Fruit fly (Drosophila melanogaster): ENCODE data around the gene Rev1.

The Rev1 gene

dm6 chr3L:627819-628601, 26.2 kb upstream of the Rev1 start (continued):
- peak; percentile 50; the same call in 1 of the 2 replicates for TF ChIP-seq klu (GFP tag; IDR thresholded peaks at IDR 0.05)
- TF ChIP-seq CG34422 (GFP tag; IDR thresholded peaks at IDR 0.05), result peak; percentile 57; the same call in 2 of the 3 replicates
- TF ChIP-seq CG9797 (GFP tag; optimal IDR thresholded peaks at IDR 0.05), result peak; percentile 56
- peak; percentile 86 for TF ChIP-seq row (GFP tag; IDR thresholded peaks at IDR 0.05)
- TF ChIP-seq nerfin-2 (GFP tag; IDR thresholded peaks at IDR 0.05; ENCODE audit: partially characterized antibody), result no peak
- TF ChIP-seq exex (tag; optimal IDR thresholded peaks at IDR 0.05), result peak; percentile 86
- no peak for TF ChIP-seq CG1529 (GFP tag; optimal IDR thresholded peaks at IDR 0.05)
- TF ChIP-seq ems (GFP tag; optimal IDR thresholded peaks at IDR 0.05), result no peak
- TF ChIP-seq CG10462 (GFP tag; optimal IDR thresholded peaks at IDR 0.05), result no peak
- peak; percentile 69 for TF ChIP-seq CG8924 (tag; optimal IDR thresholded peaks at IDR 0.05)
- TF ChIP-seq CG18262 (tag; optimal IDR thresholded peaks at IDR 0.05), result peak; percentile 6
- TF ChIP-seq btn (GFP tag; optimal IDR thresholded peaks at IDR 0.05), result peak; percentile 40
- peak; percentile 27 for TF ChIP-seq fd96Cb (tag; optimal IDR thresholded peaks at IDR 0.05)
- no peak for TF ChIP-seq peb (GFP tag; IDR thresholded peaks at IDR 0.05)
- TF ChIP-seq CG43689 (GFP tag; IDR thresholded peaks at IDR 0.05), result no peak
- TF ChIP-seq CG11093 (GFP tag; IDR thresholded peaks at IDR 0.05), result no peak
- peak; percentile 60 for TF ChIP-seq ranshi (GFP tag; IDR thresholded peaks at IDR 0.05)
- peak; percentile 52 for TF ChIP-seq tx (GFP tag; optimal IDR thresholded peaks at IDR 0.05)
- TF ChIP-seq sug (tag; optimal IDR thresholded peaks at IDR 0.05), result peak; percentile 94
- no peak for TF ChIP-seq Chrac-16 (GFP tag; optimal IDR thresholded peaks at IDR 0.05)
- TF ChIP-seq CG15073 (GFP tag; optimal IDR thresholded peaks at IDR 0.05), result no peak
- no peak for TF ChIP-seq YL-1 (GFP tag; optimal IDR thresholded peaks at IDR 0.05)
- peak; percentile 45; the same call in 1 of the 2 replicates for TF ChIP-seq Atf6 (GFP tag; IDR thresholded peaks at IDR 0.05)
- TF ChIP-seq ro (GFP tag; IDR thresholded peaks at IDR 0.05), result no peak
- no peak for TF ChIP-seq psq (GFP tag; optimal IDR thresholded peaks at IDR 0.05)
- TF ChIP-seq B-H2 (GFP tag; optimal IDR thresholded peaks at IDR 0.05), result peak; percentile 76
- TF ChIP-seq jumu (GFP tag; optimal IDR thresholded peaks at IDR 0.05), result peak; percentile 36
- peak; percentile 32 for TF ChIP-seq CG12104 (GFP tag; optimal IDR thresholded peaks at IDR 0.05)
- TF ChIP-seq H15 (GFP tag; IDR thresholded peaks at IDR 0.05), result 0 out of 3 replicates have a peak, but pooled peaks have one; percentile 35
- peak; percentile 36 for TF ChIP-seq ERR (GFP tag; optimal IDR thresholded peaks at IDR 0.05)
- no peak for TF ChIP-seq mld (GFP tag; IDR thresholded peaks at IDR 0.05; ENCODE audit: partially characterized antibody)
- TF ChIP-seq CG10209 (GFP tag; optimal IDR thresholded peaks at IDR 0.05), result peak; percentile 41
- TF ChIP-seq inv (GFP tag; IDR thresholded peaks at IDR 0.05; ENCODE audit: partially characterized antibody), result peak; percentile 38; the same call in 1 of the 2 replicates
- peak; percentile 35 for TF ChIP-seq CG2875 (GFP tag; optimal IDR thresholded peaks at IDR 0.05)
- peak; percentile 25 for TF ChIP-seq CG11504 (tag; optimal IDR thresholded peaks at IDR 0.05)
- peak; percentile 76 for TF ChIP-seq CG10366 (GFP tag; IDR thresholded peaks at IDR 0.05)
- TF ChIP-seq Lhr (GFP tag; optimal IDR thresholded peaks at IDR 0.05), result no peak
- peak; percentile 77; the same call in 1 of the 2 replicates for TF ChIP-seq Rfx (GFP tag; IDR thresholded peaks at IDR 0.05)
- peak; percentile 62 for TF ChIP-seq Optix (GFP tag; IDR thresholded peaks at IDR 0.05)
- TF ChIP-seq odd (GFP tag; optimal IDR thresholded peaks at IDR 0.05), result no peak
- TF ChIP-seq CG11560 (tag; IDR thresholded peaks at IDR 0.05), result no peak
- no peak for TF ChIP-seq Ets97D (GFP tag; optimal IDR thresholded peaks at IDR 0.05)
- peak; percentile 66; the same call in 1 of the 2 replicates for TF ChIP-seq Bgb (GFP tag; IDR thresholded peaks at IDR 0.05; ENCODE audit: partially characterized antibody)
- TF ChIP-seq CG33213 (GFP tag; optimal IDR thresholded peaks at IDR 0.05), result peak; percentile 9
- TF ChIP-seq CG13296 (GFP tag; optimal IDR thresholded peaks at IDR 0.05), result no peak
- 0 out of 2 replicates have a peak, but pooled peaks have one; percentile 29 for TF ChIP-seq CG7372 (GFP tag; IDR thresholded peaks at IDR 0.05)
- peak; percentile 84 for TF ChIP-seq slbo (GFP tag; IDR thresholded peaks at IDR 0.05)
- TF ChIP-seq gem (tag; optimal IDR thresholded peaks at IDR 0.05), result peak; percentile 54
- peak; percentile 100 for TF ChIP-seq sd (tag; optimal IDR thresholded peaks at IDR 0.05)
